Worm (Caenorhabditis elegans) whole organism, young adult: ENCODE results near the gene tost-1.

Experiments
- B0019.2 ChIP-seq: fragments of 200-800 bp; sonication (Bioruptor generic); conservative IDR thresholded peaks from 2 replicates; pipeline ENCODE4 v1.3.6; 2022; ENCODE audit warnings: missing genetic modification reagents, missing genetic modification characterization, missing compliant biosample characterization
- B0035.1 ChIP-seq: sonication (generic microtip); optimal IDR thresholded peaks from 2 replicates; lab custom pipeline; 2016; ENCODE audit warnings: missing genetic modification characterization, mild to moderate bottlenecking, missing compliant biosample characterization, missing genotype, missing genetic modification reagents
- C17E4.6 ChIP-seq: fragments of 200-800 bp; sonication (Bioruptor generic); IDR thresholded peaks from 2 replicates; pipeline ENCODE4 v1.3.6; 2022; ENCODE audit warnings: missing genetic modification reagents, missing genetic modification characterization, missing compliant biosample characterization
- D2030.7 ChIP-seq: fragments of 200-800 bp; sonication (Bioruptor generic); IDR thresholded peaks from 2 replicates; pipeline ENCODE4 v1.3.6; 2022; ENCODE audit warnings: missing genetic modification reagents, missing genetic modification characterization, missing compliant biosample characterization
- F23B12.7 ChIP-seq: sonication (generic microtip); optimal IDR thresholded peaks from 2 replicates; lab custom pipeline; 2017; ENCODE audit warnings: missing genetic modification characterization, mild to moderate bottlenecking, missing compliant biosample characterization, antibody characterized with exemption, moderate library complexity; ENCODE audit not compliant: insufficient read depth
- F33H1.4 ChIP-seq: fragments of 200-800 bp; sonication (Bioruptor generic); IDR thresholded peaks from 2 replicates; pipeline ENCODE4 v1.3.6; 2022; ENCODE audit warnings: missing genetic modification reagents, missing genetic modification characterization, missing compliant biosample characterization
- F52B5.7 ChIP-seq: sonication (generic microtip); optimal IDR thresholded peaks from 2 replicates; lab custom pipeline; 2016; ENCODE audit warnings: mild to moderate bottlenecking, missing genetic modification characterization, missing compliant biosample characterization
- T26A5.8 ChIP-seq: sonication (generic microtip); optimal IDR thresholded peaks from 2 replicates; lab custom pipeline; 2016; ENCODE audit warnings: missing genetic modification characterization, missing compliant biosample characterization
- Y79H2A.3 ChIP-seq: fragments of 200-800 bp; sonication (Bioruptor generic); conservative IDR thresholded peaks from 2 replicates; pipeline ENCODE4 v1.3.6; 2022; ENCODE audit warnings: missing genetic modification reagents, missing genetic modification characterization, missing compliant biosample characterization
- ama-1 ChIP-seq, 3 experiments: fragments of 150-350 bp in 1 of 3; sonication (generic microtip) in 2 of 3; optimal IDR thresholded peaks; 2 replicates each; lab custom pipeline; 2014 to 2018; ENCODE audit warnings: missing biosample characterization in 2 of 3, missing genetic modification characterization in 2 of 3, missing genetic modification reagents in 2 of 3
- aptf-2 ChIP-seq: fragments of 200-800 bp; sonication (Bioruptor generic); conservative IDR thresholded peaks from 2 replicates; pipeline ENCODE4 v1.3.6; 2022; ENCODE audit warnings: missing genetic modification reagents, missing genetic modification characterization, missing compliant biosample characterization
- attf-3 ChIP-seq: fragments of 200-800 bp; sonication (Bioruptor generic); conservative IDR thresholded peaks from 2 replicates; pipeline ENCODE4 v1.3.6; 2022; ENCODE audit warnings: missing genetic modification reagents, missing genetic modification characterization, missing compliant biosample characterization
- bed-1 ChIP-seq: fragments of 200-800 bp; sonication (Bioruptor generic); IDR thresholded peaks from 2 replicates; pipeline ENCODE4 v1.3.6; 2022; ENCODE audit warnings: missing genetic modification reagents, missing genetic modification characterization, missing compliant biosample characterization
- ceh-100 ChIP-seq: fragments of 200-800 bp; sonication (Bioruptor generic); IDR thresholded peaks from 2 replicates; pipeline ENCODE4 v1.3.6; 2022; ENCODE audit warnings: missing genetic modification reagents, missing genetic modification characterization, missing compliant biosample characterization
- ceh-27 ChIP-seq: fragments of 200-800 bp; sonication (Bioruptor generic); optimal IDR thresholded peaks from 2 replicates; lab custom pipeline; 2018; ENCODE audit warnings: mild to moderate bottlenecking, missing genetic modification characterization, moderate library complexity, missing compliant biosample characterization
- ceh-58 ChIP-seq: fragments of 200-800 bp; sonication (Bioruptor generic); IDR thresholded peaks from 2 replicates; pipeline ENCODE4 v1.3.6; 2022; ENCODE audit warnings: missing genetic modification characterization, missing compliant biosample characterization
- dox-1 ChIP-seq: fragments of 200-800 bp; sonication (Bioruptor generic); IDR thresholded peaks from 2 replicates; pipeline ENCODE4 v1.3.6; 2022; ENCODE audit warnings: missing genetic modification reagents, missing genetic modification characterization, missing compliant biosample characterization
- efl-1 ChIP-seq: fragments of 150-350 bp; optimal IDR thresholded peaks from 2 replicates; lab custom pipeline; 2014; ENCODE audit warnings: missing biosample characterization, missing genetic modification reagents, missing genetic modification characterization
- egl-18 ChIP-seq: fragments of 200-800 bp; sonication (Bioruptor generic); IDR thresholded peaks from 2 replicates; pipeline ENCODE4 v1.3.6; 2022; ENCODE audit warnings: missing genetic modification reagents, missing genetic modification characterization, missing compliant biosample characterization
- egrh-3 ChIP-seq: fragments of 200-800 bp; sonication (Bioruptor generic); IDR thresholded peaks from 2 replicates; pipeline ENCODE4 v1.3.6; 2022; ENCODE audit warnings: missing genetic modification reagents, missing genetic modification characterization, missing compliant biosample characterization
- ekl-4 ChIP-seq: fragments of 200-800 bp; sonication (Bioruptor generic); IDR thresholded peaks from 2 replicates; pipeline ENCODE4 v1.3.6; 2022; ENCODE audit warnings: missing genetic modification reagents, missing genetic modification characterization, missing compliant biosample characterization
- ets-4 ChIP-seq: fragments of 200-800 bp; sonication (Bioruptor generic); optimal IDR thresholded peaks from 2 replicates; lab custom pipeline; 2018; ENCODE audit warnings: mild to moderate bottlenecking, missing genetic modification characterization, missing compliant biosample characterization
- him-1 ChIP-seq: sonication (generic microtip); optimal IDR thresholded peaks from 2 replicates; lab custom pipeline; 2016; ENCODE audit warnings: missing genotype, missing genetic modification reagents, missing genetic modification characterization, missing compliant biosample characterization
- hlh-12 ChIP-seq: sonication (generic microtip); optimal IDR thresholded peaks from 2 replicates; lab custom pipeline; 2016; ENCODE audit warnings: missing genetic modification characterization, missing compliant biosample characterization
- hlh-26 ChIP-seq: fragments of 200-800 bp; sonication (Bioruptor generic); conservative IDR thresholded peaks from 2 replicates; pipeline ENCODE4 v1.3.6; 2022; ENCODE audit warnings: missing genetic modification reagents, missing genetic modification characterization, missing compliant biosample characterization
- hsf-1 ChIP-seq: fragments of 200-800 bp; sonication (Bioruptor generic); IDR thresholded peaks from 2 replicates; pipeline ENCODE4 v1.3.6; 2022; ENCODE audit warnings: missing genetic modification reagents, missing genetic modification characterization, missing compliant biosample characterization
- lin-54 ChIP-seq: fragments of 200-800 bp; sonication (Bioruptor generic); optimal IDR thresholded peaks from 2 replicates; lab custom pipeline; 2018; ENCODE audit warnings: mild to moderate bottlenecking, missing genetic modification characterization, missing compliant biosample characterization
- lsl-1 ChIP-seq: fragments of 200-800 bp; sonication (Bioruptor generic); optimal IDR thresholded peaks from 2 replicates; lab custom pipeline; 2018; ENCODE audit warnings: mild to moderate bottlenecking, missing genetic modification characterization, moderate library complexity, missing compliant biosample characterization
- lsy-27 ChIP-seq: sonication (generic microtip); optimal IDR thresholded peaks from 2 replicates; lab custom pipeline; 2017; ENCODE audit warnings: missing genetic modification characterization, mild to moderate bottlenecking, missing compliant biosample characterization, antibody characterized with exemption, missing genotype, borderline replicate concordance; ENCODE audit not compliant: insufficient read depth
- madf-6 ChIP-seq: fragments of 200-800 bp; sonication (Bioruptor generic); IDR thresholded peaks from 2 replicates; pipeline ENCODE4 v1.3.6; 2022; ENCODE audit warnings: missing genetic modification reagents, missing genetic modification characterization, missing compliant biosample characterization
- madf-8 ChIP-seq: fragments of 200-800 bp; sonication (Bioruptor generic); conservative IDR thresholded peaks from 2 replicates; pipeline ENCODE4 v1.3.6; 2022; ENCODE audit warnings: missing genetic modification reagents, missing genetic modification characterization, missing compliant biosample characterization
- mel-28 ChIP-seq: sonication (generic microtip); optimal IDR thresholded peaks from 2 replicates; lab custom pipeline; 2016; ENCODE audit warnings: borderline replicate concordance, mild to moderate bottlenecking, missing genetic modification characterization, missing compliant biosample characterization
- mes-4 ChIP-seq: sonication (generic microtip); optimal IDR thresholded peaks from 2 replicates; lab custom pipeline; 2016; ENCODE audit warnings: missing genotype, missing genetic modification characterization, missing compliant biosample characterization
- nhr-120 ChIP-seq: fragments of 200-800 bp; sonication (Bioruptor generic); IDR thresholded peaks from 2 replicates; pipeline ENCODE4 v1.3.6; 2022; ENCODE audit warnings: missing genetic modification characterization, missing compliant biosample characterization
- nhr-80 ChIP-seq: sonication (generic microtip); optimal IDR thresholded peaks from 2 replicates; lab custom pipeline; 2016; ENCODE audit warnings: missing genetic modification characterization, missing compliant biosample characterization
- snpc-1.3 ChIP-seq: sonication (generic microtip); optimal IDR thresholded peaks from 2 replicates; lab custom pipeline; 2017; ENCODE audit warnings: missing genetic modification characterization, mild to moderate bottlenecking, missing compliant biosample characterization, antibody characterized with exemption, moderate library complexity, missing genotype, missing genetic modification reagents; ENCODE audit not compliant: insufficient read depth
- snpc-3.4 ChIP-seq: sonication (generic microtip); optimal IDR thresholded peaks from 2 replicates; lab custom pipeline; 2017; ENCODE audit warnings: missing genetic modification characterization, mild to moderate bottlenecking, missing compliant biosample characterization, antibody characterized with exemption, moderate library complexity, missing genotype, missing genetic modification reagents
- snpc-4 ChIP-seq, 5 experiments: fragments of 150-350 bp in 1 of 5; sonication (generic microtip) in 4 of 5; optimal IDR thresholded peaks; 2 replicates each; lab custom pipeline; 2014 to 2018; ENCODE audit warnings: missing genetic modification characterization in 5 of 5, missing biosample characterization in 3 of 5, antibody characterized with exemption in 2 of 5, mild to moderate bottlenecking in 2 of 5, missing compliant biosample characterization in 2 of 5, missing genotype in 2 of 5, moderate library complexity in 2 of 5, missing genetic modification reagents in 1 of 5
- tbx-9 ChIP-seq: sonication (generic microtip); optimal IDR thresholded peaks from 2 replicates; lab custom pipeline; 2016; ENCODE audit warnings: borderline replicate concordance, missing genetic modification characterization, inconsistent platforms, missing compliant biosample characterization
- tlf-1 ChIP-seq: fragments of 200-800 bp; sonication (Bioruptor generic); optimal IDR thresholded peaks from 2 replicates; lab custom pipeline; 2018; ENCODE audit warnings: mild to moderate bottlenecking, missing genetic modification characterization, missing compliant biosample characterization
- xnd-1 ChIP-seq: sonication (generic microtip); optimal IDR thresholded peaks from 2 replicates; lab custom pipeline; 2016; ENCODE audit warnings: missing genotype, missing genetic modification reagents, missing genetic modification characterization, missing compliant biosample characterization
- ztf-26 ChIP-seq: sonication (generic microtip); optimal IDR thresholded peaks from 2 replicates; lab custom pipeline; 2017; ENCODE audit warnings: missing genetic modification characterization, missing compliant biosample characterization
- ztf-28 ChIP-seq: fragments of 200-800 bp; sonication (Bioruptor generic); IDR thresholded peaks from 2 replicates; pipeline ENCODE4 v1.3.6; 2022; ENCODE audit warnings: missing genetic modification reagents, missing genetic modification characterization, missing compliant biosample characterization
- ztf-3 ChIP-seq: fragments of 200-800 bp; sonication (Bioruptor generic); optimal IDR thresholded peaks from 2 replicates; lab custom pipeline; 2018; ENCODE audit warnings: mild to moderate bottlenecking, missing genetic modification characterization, missing compliant biosample characterization
- ztf-6 ChIP-seq: fragments of 200-800 bp; sonication (Bioruptor generic); IDR thresholded peaks from 2 replicates; pipeline ENCODE4 v1.3.6; 2022; ENCODE audit warnings: missing genetic modification reagents, missing genetic modification characterization, missing compliant biosample characterization

The tost-1 gene

DNA sequence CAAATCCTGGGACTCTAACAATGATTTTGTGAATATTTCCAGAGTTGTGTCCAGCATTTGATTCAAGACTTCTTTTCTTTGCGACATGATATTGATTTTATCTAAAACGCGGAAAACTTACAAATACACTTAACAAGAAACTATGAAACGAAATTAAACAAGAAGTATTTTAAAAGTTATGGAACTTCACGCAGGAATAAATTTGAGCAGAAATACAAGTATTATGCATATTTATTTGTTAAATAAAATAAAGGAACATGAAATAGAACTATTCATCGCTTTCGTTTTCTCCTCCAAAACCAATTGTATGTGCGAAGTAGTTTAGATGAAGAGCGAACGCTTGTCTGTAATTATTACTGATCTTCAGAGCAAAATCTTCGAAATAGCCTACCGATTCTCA is 25.7 kb upstream of the tost-1 start, which contains the start of gene kbp-2:
kbp-2 (minus strand) TSS at position 101 of the 400 bp plus-strand sequence.
- TF ChIP-seq bed-1 (no peak), ztf-28 (GFP tag; lab: Robert Waterston, UW) (no peak), mel-28 (tag; lab: Kevin White, UChicago) (no peak), attf-3 (GFP tag; lab: Robert Waterston, UW) (no peak), xnd-1 (tag; lab: Kevin White, UChicago) (no peak)

- TF ChIP-seq ceh-100 (no peak), lin-54 (no peak), F33H1.4 (GFP tag; lab: Robert Waterston, UW) (peak; percentile 90), egrh-3 (GFP tag; lab: Robert Waterston, UW) (no peak), aptf-2 (no peak), nhr-120 (GFP tag; lab: Robert Waterston, UW) (no peak), tlf-1 (no peak), mel-28 (tag; lab: Kevin White, UChicago) (no peak), lsy-27 (tag; lab: Kevin White, UChicago) (no peak), ekl-4 (GFP tag; lab: Robert Waterston, UW) (no peak), C17E4.6 (no peak), snpc-3.4 (peak; percentile 63), snpc-1.3 (tag; lab: Kevin White, UChicago) (peak; percentile 58), nhr-80 (tag; lab: Kevin White, UChicago) (no peak), F52B5.7 (tag; lab: Kevin White, UChicago) (no peak), hsf-1 (no peak), ama-1 (optimal IDR thresholded peaks at IDR 0.05; lab: Kevin White, UChicago) (no peak), ama-1 (GFP tag; optimal IDR thresholded peaks at IDR 0.05; lab: Kevin White, UChicago) (no peak), F23B12.7 (tag; lab: Kevin White, UChicago) (no peak), hlh-12 (no peak), ztf-26 (no peak), madf-8 (GFP tag; lab: Robert Waterston, UW) (peak; percentile 47; the same call in 1 of the 2 replicates), mes-4 (tag; lab: Kevin White, UChicago) (no peak), ztf-6 (GFP tag; lab: Robert Waterston, UW) (no peak), snpc-4 (GFP tag; optimal IDR thresholded peaks at IDR 0.05; lab: Kevin White, UChicago) (no peak), snpc-4 (tag; optimal IDR thresholded peaks at IDR 0.05; lab: Kevin White, UChicago) (no peak), attf-3 (GFP tag; lab: Robert Waterston, UW) (no peak), B0019.2 (GFP tag; lab: Robert Waterston, UW) (no peak), him-1 (no peak), ceh-58 (GFP tag; lab: Robert Waterston, UW) (no peak), madf-6 (peak; percentile 85), lsl-1 (GFP tag; lab: Kevin White, UChicago) (peak; percentile 88), ztf-28 (GFP tag; lab: Robert Waterston, UW) (no peak), ceh-27 (GFP tag; lab: Kevin White, UChicago) (no peak), efl-1 (GFP tag; lab: Kevin White, UChicago) (peak; percentile 23), Y79H2A.3 (GFP tag; lab: Robert Waterston, UW) (no peak), xnd-1 (tag; lab: Kevin White, UChicago) (peak; percentile 51), B0035.1 (no peak), ztf-3 (GFP tag; lab: Kevin White, UChicago) (no peak), egl-18 (GFP tag; lab: Robert Waterston, UW) (no peak), dox-1 (GFP tag; lab: Robert Waterston, UW) (no peak), hlh-26 (no peak), T26A5.8 (tag; lab: Kevin White, UChicago) (no peak), D2030.7 (GFP tag; lab: Robert Waterston, UW) (peak; percentile 63), ets-4 (GFP tag; lab: Kevin White, UChicago) (no peak), tbx-9 (no peak)
Measured at ce11 chrIII:4900260-4900659, 22.1 kb upstream of the tost-1 start, which contains the start of gene tag-340. Gene tag-340 (plus strand): TSS chrIII:4900508.
